Worm (Caenorhabditis elegans) whole organism, L4/young adult: Measurements from ENCODE around the gene Y51A2B.6.
"Not testable (repeated sequence)": the region's sequence is repeated elsewhere in the genome, so short reads cannot be mapped to it uniquely, and the experiment has no call there.

Experiments used
- W03F9.2 ChIP-seq: fragments of 150-350 bp; optimal IDR thresholded peaks from 2 replicates; lab custom pipeline; 2014; ENCODE audit warnings: missing biosample characterization, missing genetic modification characterization
- dao-5 ChIP-seq: sonication (generic microtip); optimal IDR thresholded peaks from 2 replicates; lab custom pipeline; 2016; ENCODE audit warnings: missing genotype, missing genetic modification characterization, moderate library complexity, missing compliant biosample characterization
- him-1 ChIP-seq: sonication (generic microtip); optimal IDR thresholded peaks from 2 replicates; lab custom pipeline; 2016; ENCODE audit warnings: missing genotype, missing genetic modification reagents, missing genetic modification characterization, missing compliant biosample characterization

ce11 chrV:18439469-18439868 is 45.4 kb upstream of the Y51A2B.6 start, which contains the start of gene ZK262.9:
- not testable (repeated sequence) for TF ChIP-seq dao-5, W03F9.2, him-1 (tag; lab: Kevin White, UChicago)
